Fruit fly (Drosophila melanogaster) whole organism, larva: ENCODE measurements around the gene CG12355.
A peak's percentile ranks its signal among the peaks of the same experiment; 100 is the strongest.

ENCODE experiments used
- noc ChIP-seq: fragments of 200-800 bp; sonication (Bioruptor generic); optimal IDR thresholded peaks from 3 replicates; lab custom pipeline; 2019; ENCODE audit warnings: missing biosample characterization, mild to moderate bottlenecking, missing genetic modification characterization, moderate library complexity

CG12355 gene

DNA sequence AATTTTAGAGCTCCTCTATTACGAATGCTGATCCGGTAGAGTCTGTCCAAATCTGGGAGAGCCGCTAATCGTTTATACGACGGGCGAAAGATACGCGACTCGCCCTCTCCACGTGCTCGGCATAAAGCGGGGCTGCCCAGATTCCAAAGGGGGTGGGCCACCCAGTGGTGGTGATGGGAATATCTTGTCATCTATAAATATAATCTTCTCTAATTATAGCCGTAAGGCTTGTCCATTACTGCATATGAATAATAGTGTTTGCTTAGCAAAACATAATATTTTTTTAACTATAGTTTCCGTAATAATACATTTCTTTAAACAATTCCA is 6.3 kb upstream of the CG12355 start:
- TF ChIP-seq noc (tag; lab: Kevin White, UChicago) = peak; percentile 9

DNA sequence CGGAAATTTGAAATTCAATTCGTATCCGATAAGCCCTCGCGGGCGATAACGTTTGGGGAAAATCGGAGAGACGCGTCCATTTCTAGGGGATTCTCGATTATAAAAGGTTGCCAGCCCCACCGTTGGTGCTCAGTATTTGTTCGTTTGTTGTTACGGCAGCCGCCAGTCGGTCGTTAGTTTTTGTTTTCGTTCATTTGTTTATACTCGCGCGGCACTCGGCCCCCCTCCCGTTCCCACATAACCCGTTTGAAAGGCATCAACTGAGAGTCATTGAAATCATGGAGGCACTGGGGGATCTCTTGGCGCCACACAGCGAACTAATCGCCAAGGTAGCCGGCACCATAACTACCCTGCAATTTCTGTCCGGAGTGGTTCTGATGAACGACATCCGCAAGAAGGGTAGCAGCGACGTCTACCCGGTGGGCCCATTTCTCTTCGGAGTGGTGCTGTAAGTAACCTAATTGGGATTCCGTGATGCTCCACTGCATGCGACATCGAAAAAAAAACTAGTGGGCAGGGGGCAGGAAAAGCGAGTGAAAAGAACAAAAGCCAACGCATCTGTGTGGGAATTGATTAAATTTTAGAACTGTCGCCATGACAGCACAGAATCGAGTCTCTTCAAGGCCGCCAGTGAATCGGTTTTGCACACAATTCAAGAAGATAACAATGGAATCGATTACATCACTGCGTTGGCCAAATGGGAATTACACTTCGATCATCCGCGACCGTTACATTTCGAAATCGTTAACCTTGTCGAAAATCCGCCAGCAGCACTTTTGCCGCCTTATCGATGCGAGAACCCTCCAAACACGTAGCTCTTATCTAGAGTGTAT is 5.7 kb upstream of the CG12355 start, which contains the start of gene CG7272:
CG7272 (plus strand) TSS at position 126 of the 833 bp plus-strand sequence.
- peak; percentile 12 for TF ChIP-seq noc (tag; lab: Kevin White, UChicago)

DNA sequence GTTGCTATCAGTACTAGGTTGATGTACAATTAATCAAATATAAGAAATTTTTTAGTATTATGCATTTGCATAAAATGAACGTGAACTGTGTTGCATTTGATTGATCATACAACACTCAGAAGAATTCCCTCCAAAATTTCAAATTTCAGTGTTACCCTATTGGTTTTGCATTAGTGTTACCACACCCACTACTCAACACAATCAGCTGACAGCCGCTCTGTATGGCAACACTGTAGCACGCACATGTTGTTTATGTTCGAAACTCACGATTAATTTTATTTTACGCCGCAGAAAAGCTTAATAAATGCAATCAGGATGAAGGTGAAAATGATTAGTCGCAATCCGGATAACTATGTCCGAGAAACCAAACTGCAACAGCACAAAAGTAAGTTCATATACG is 3.4 kb upstream of the CG12355 start, which contains the start of gene CG7275:
CG7275 (plus strand) TSS at position 215 of the 400 bp plus-strand sequence.
- TF ChIP-seq noc (tag; lab: Kevin White, UChicago) = no peak

- TF ChIP-seq noc (tag; lab: Kevin White, UChicago) = no peak
Observed at dm6 chr3L:15497902-15498301, 2.6 kb upstream of the CG12355 start, which contains the start of gene CG7276. TSS of gene CG7276 (plus strand) at chr3L:15498202.

DNA sequence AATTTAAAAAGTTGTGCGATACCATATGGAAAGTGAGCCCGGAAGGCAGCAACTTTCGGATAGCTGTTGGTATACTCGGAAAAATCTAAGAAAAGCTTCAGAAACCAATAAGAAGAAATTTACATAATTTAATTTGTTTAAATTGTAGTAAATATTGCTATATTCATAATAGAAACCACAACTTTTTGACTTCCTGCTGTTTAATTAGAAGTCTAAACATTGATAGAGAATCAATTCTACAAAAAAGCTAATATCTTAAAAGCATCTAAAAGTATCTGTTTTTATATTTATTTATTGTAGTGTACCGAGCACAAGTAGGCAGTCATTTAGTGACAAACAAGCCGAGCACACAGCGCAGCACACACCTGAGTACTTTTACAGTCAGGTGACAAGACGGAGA is 925 bp upstream of the CG12355 start, which contains the start of gene CG13455:
CG13455 (plus strand) TSS at position 301 of the 400 bp plus-strand sequence.
- TF ChIP-seq noc (tag; lab: Kevin White, UChicago) = no peak

dm6 chr3L:15494599-15495271 is 614 bp downstream of the CG12355 start:
- no peak for TF ChIP-seq noc (tag; lab: Kevin White, UChicago)

DNA sequence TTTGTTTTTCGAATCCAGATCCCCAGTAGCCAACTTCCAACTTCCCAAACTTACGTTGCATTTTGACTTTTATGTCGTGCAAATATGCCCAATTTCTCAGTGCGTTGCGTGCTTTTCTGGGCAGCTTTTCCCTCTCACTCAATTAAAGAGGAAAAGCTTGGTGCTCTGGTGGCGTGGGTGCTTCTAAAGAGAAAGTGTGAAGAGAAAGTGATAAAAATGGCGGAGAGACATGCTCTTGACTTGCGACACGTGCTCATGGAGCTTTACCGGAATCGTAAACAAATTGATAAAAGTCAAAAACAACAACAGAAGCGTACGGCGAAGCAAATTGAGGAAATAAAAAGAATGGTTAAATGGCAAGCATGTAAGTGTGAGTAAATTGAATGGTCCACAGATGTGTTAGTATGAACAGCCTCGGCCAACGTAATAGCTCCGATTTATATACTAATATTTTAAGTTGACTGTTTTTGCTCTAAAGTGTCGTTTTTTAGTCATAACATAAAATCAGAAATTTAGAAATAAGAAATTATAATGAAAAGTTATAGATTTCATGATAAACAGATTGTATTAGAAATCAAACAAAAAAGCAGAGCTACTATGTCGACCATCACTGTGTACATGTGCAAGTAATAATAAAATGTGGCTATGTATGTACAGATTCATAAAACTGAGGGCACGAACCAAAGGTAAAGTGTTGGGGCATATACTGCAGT is 1.3 kb downstream of the CG12355 start:
- no peak for TF ChIP-seq noc (tag; lab: Kevin White, UChicago)

DNA sequence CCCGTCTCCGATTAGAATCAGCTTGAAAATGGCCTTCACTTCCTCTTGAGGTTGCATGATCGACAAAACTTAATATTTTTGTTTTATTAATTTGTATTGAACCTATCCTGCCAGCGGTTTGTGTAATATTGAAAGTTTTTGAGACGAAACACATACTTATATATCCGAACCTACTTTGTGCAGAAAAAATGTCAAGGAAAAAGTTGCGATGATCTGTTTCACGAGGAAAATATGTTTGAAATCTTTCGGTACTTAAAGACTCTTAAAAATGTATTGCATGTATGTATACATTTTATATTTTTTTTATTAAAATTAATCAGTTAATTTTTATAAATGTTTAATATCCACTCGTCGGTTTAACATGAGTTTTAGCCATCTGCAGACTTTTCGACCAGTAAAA is 10.0 kb downstream of the CG12355 start, which contains the start of gene Ran-like:
Ran-like (minus strand) TSS at position 101 of the 400 bp plus-strand sequence.
- no peak for TF ChIP-seq noc (tag; lab: Kevin White, UChicago)

dm6 chr3L:15474010-15474409 is 21.3 kb downstream of the CG12355 start, which contains the start of gene cocoon:
TSS of gene cocoon (minus strand) at chr3L:15474110.
- no peak for TF ChIP-seq noc (tag; lab: Kevin White, UChicago)
